Worm (Caenorhabditis elegans): ENCODE measurements around the gene svop-1.

ce11 chrIII:8848372-8848771 is 36.9 kb downstream of the svop-1 start, which contains the start of gene F44E2.7:
- TF ChIP-seq nhr-77 (tag; optimal IDR thresholded peaks at IDR 0.05) (no peak), unc-39 (tag; optimal IDR thresholded peaks at IDR 0.05) (no peak), nhr-12 (tag; optimal IDR thresholded peaks at IDR 0.05) (no peak), hmg-11 (tag; optimal IDR thresholded peaks at IDR 0.05) (no peak), snpc-4 (tag; optimal IDR thresholded peaks at IDR 0.05) (no peak), ceh-82 (tag; optimal IDR thresholded peaks at IDR 0.05) (no peak)
